Worm (Caenorhabditis elegans): ENCODE data around the gene F38H4.3.

The F38H4.3 gene

DNA sequence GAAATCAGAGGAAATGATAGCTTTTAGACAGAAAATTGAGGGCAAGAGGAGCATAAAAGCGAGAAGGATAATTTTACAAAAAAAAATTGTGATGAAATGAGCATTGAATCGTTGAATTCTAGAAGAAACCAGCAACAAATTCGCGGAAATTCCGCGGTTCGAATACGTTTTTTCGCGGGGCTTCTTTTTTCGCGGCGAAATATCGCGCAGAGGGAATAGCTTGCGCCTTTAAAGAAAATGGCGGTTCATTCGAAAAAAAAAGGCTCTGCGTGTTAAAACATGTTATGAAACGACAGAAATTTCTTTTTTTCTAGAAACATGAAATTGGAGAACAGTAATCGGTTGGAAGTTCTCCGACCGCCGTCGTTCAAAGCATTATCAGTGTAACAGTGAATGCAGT, 19.8 kb upstream of the F38H4.3 start:
- TF ChIP-seq nhr-120 (GFP tag; IDR thresholded peaks at IDR 0.05) (no peak), mel-28 (tag; optimal IDR thresholded peaks at IDR 0.05; ENCODE audit: borderline replicate concordance) (no peak), Y79H2A.3 (GFP tag; conservative IDR thresholded peaks at IDR 0.05) (no peak), repo-1 (tag; optimal IDR thresholded peaks at IDR 0.05) (no peak), hrde-1 (tag; optimal IDR thresholded peaks at IDR 0.05; ENCODE audit: borderline replicate concordance) (no peak), snpc-1.3 (tag; optimal IDR thresholded peaks at IDR 0.05; ENCODE audit: insufficient read depth) (peak; percentile 26), aptf-3 (GFP tag; IDR thresholded peaks at IDR 0.05) (no peak), snpc-1.1 (tag; optimal IDR thresholded peaks at IDR 0.05; ENCODE audit: insufficient read depth) (no peak), hsf-1 (GFP tag; IDR thresholded peaks at IDR 0.05) (peak; percentile 96), tbx-9 (tag; optimal IDR thresholded peaks at IDR 0.05; ENCODE audit: borderline replicate concordance) (no peak), B0035.1 (tag; optimal IDR thresholded peaks at IDR 0.05) (no peak), lin-40 (tag; optimal IDR thresholded peaks at IDR 0.05) (no peak), K12H6.12 (tag; optimal IDR thresholded peaks at IDR 0.05) (no peak), attf-3 (GFP tag; conservative IDR thresholded peaks at IDR 0.05) (no peak), fkh-3 (tag; optimal IDR thresholded peaks at IDR 0.05) (no peak), T26A5.8 (tag; optimal IDR thresholded peaks at IDR 0.05) (no peak), F10E7.11 (tag; optimal IDR thresholded peaks at IDR 0.05) (no peak), ceh-40 (GFP tag; IDR thresholded peaks at IDR 0.05) (no peak), rcor-1 (GFP tag; IDR thresholded peaks at IDR 0.05) (peak; percentile 50; the same call in 1 of the 2 replicates), F57A8.1 (GFP tag; optimal IDR thresholded peaks at IDR 0.05) (no peak), ceh-58 (GFP tag; IDR thresholded peaks at IDR 0.05) (no peak), lsy-27 (tag; optimal IDR thresholded peaks at IDR 0.05; ENCODE audit: borderline replicate concordance, insufficient read depth) (no peak), ama-1 (optimal IDR thresholded peaks at IDR 0.05) (no peak), ama-1 (GFP tag; optimal IDR thresholded peaks at IDR 0.05) (no peak), nhr-179 (tag; optimal IDR thresholded peaks at IDR 0.05) (no peak), rec-8 (tag; optimal IDR thresholded peaks at IDR 0.05) (no peak), nhr-27 (tag; optimal IDR thresholded peaks at IDR 0.05) (no peak), dox-1 (GFP tag; IDR thresholded peaks at IDR 0.05) (peak; percentile 54; the same call in 1 of the 2 replicates), F49E8.2 (tag; optimal IDR thresholded peaks at IDR 0.05; ENCODE audit: insufficient read depth) (peak; percentile 45), ztf-26 (tag; optimal IDR thresholded peaks at IDR 0.05) (no peak), let-526 (GFP tag; IDR thresholded peaks at IDR 0.05) (no peak), lsl-1 (GFP tag; optimal IDR thresholded peaks at IDR 0.05) (peak; percentile 73), lir-1 (GFP tag; conservative IDR thresholded peaks at IDR 0.05) (0 out of 2 replicates have a peak, but pooled peaks have one; percentile 29), ztf-6 (GFP tag; IDR thresholded peaks at IDR 0.05) (no peak), ztf-25 (GFP tag; IDR thresholded peaks at IDR 0.05) (peak; percentile 7; the same call in 1 of the 2 replicates), ztf-28 (GFP tag; IDR thresholded peaks at IDR 0.05) (no peak; the same call in 1 of the 2 replicates), sdz-38 (tag; optimal IDR thresholded peaks at IDR 0.05) (no peak), snpc-4 (GFP tag; optimal IDR thresholded peaks at IDR 0.05) (no peak), snpc-4 (tag; optimal IDR thresholded peaks at IDR 0.05) (peak in 2 of 4 experiments; percentile 19 to 28), gei-17 (GFP tag; optimal IDR thresholded peaks at IDR 0.05) (no peak), lin-54 (GFP tag; optimal IDR thresholded peaks at IDR 0.05) (peak; percentile 81), ztf-22 (GFP tag; optimal IDR thresholded peaks at IDR 0.05) (no peak), K11D2.4 (GFP tag; IDR thresholded peaks at IDR 0.05) (no peak), madf-6 (GFP tag; IDR thresholded peaks at IDR 0.05) (peak; percentile 98), F23B12.7 (tag; optimal IDR thresholded peaks at IDR 0.05; ENCODE audit: insufficient read depth) (peak; percentile 61), nfyb-1 (GFP tag; IDR thresholded peaks at IDR 0.05) (no peak), B0261.1 (tag; optimal IDR thresholded peaks at IDR 0.05) (no peak), hlh-12 (tag; optimal IDR thresholded peaks at IDR 0.05) (no peak)

Measured in whole organism, young adult.